Worm (Caenorhabditis elegans) whole organism, L1 larva: ENCODE data around the gene ZC262.4.
A peak's percentile ranks its signal among the peaks of the same experiment; 100 is the strongest.

Experiments used
- C16A3.4 ChIP-seq: fragments of 150-350 bp; optimal IDR thresholded peaks from 2 replicates; lab custom pipeline; 2014; ENCODE audit warnings: missing biosample characterization, missing genetic modification characterization
- aly-2 ChIP-seq: fragments of 150-350 bp; optimal IDR thresholded peaks from 2 replicates; lab custom pipeline; 2014; ENCODE audit warnings: missing biosample characterization, missing genetic modification characterization
- blmp-1 ChIP-seq: fragments of 150-350 bp; optimal IDR thresholded peaks from 2 replicates; lab custom pipeline; 2014; ENCODE audit warnings: missing biosample characterization, missing genetic modification characterization
- ceh-63 ChIP-seq: fragments of 200-800 bp; sonication (Bioruptor generic); optimal IDR thresholded peaks from 2 replicates; lab custom pipeline; 2018; ENCODE audit warnings: mild to moderate bottlenecking, missing genetic modification characterization, missing compliant biosample characterization
- dsc-1 ChIP-seq: sonication (generic microtip); optimal IDR thresholded peaks from 2 replicates; lab custom pipeline; 2016; ENCODE audit warnings: mild to moderate bottlenecking, missing genetic modification characterization, missing compliant biosample characterization
- efl-1 ChIP-seq, 4 experiments: fragments of 150-350 bp; optimal IDR thresholded peaks in 3 of 4; peaks in 1 of 4; 1 replicate in 1 of 4; 2 replicates in 3 of 4; lab custom pipeline; 2014; ENCODE audit warnings: missing biosample characterization in 2 of 4, missing genetic modification characterization in 2 of 4, missing genetic modification reagents in 2 of 4
- efl-3 ChIP-seq: fragments of 200-800 bp; sonication (Bioruptor generic); optimal IDR thresholded peaks from 2 replicates; lab custom pipeline; 2018; ENCODE audit warnings: mild to moderate bottlenecking, missing genetic modification characterization, missing compliant biosample characterization
- egl-27 ChIP-seq, 2 experiments: fragments of 150-350 bp in 1 of 2; sonication (generic microtip); optimal IDR thresholded peaks; 3 replicates each; lab custom pipeline; 2017 to 2018; ENCODE audit warnings: missing biosample characterization in 2 of 2, missing genetic modification characterization in 2 of 2, missing genetic modification reagents in 2 of 2
- elt-2 ChIP-seq: sonication (generic microtip); optimal IDR thresholded peaks from 2 replicates; lab custom pipeline; 2016; ENCODE audit warnings: missing genetic modification characterization, mild to moderate bottlenecking, inconsistent platforms, missing compliant biosample characterization, missing genetic modification reagents
- ets-5 ChIP-seq: fragments of 200-800 bp; sonication (Bioruptor generic); IDR thresholded peaks from 2 replicates; pipeline ENCODE4 v1.3.6; 2022; ENCODE audit warnings: missing genetic modification characterization, missing compliant biosample characterization
- fkh-10 ChIP-seq: sonication (generic microtip); optimal IDR thresholded peaks from 2 replicates; lab custom pipeline; 2017; ENCODE audit warnings: missing biosample characterization, missing genetic modification reagents, missing genetic modification characterization
- grh-1 ChIP-seq: fragments of 200-800 bp; sonication (Bioruptor generic); IDR thresholded peaks from 2 replicates; pipeline ENCODE4 v1.3.6; 2022; ENCODE audit warnings: missing genetic modification reagents, missing genetic modification characterization, missing compliant biosample characterization
- irx-1 ChIP-seq: sonication (generic microtip); optimal IDR thresholded peaks from 2 replicates; lab custom pipeline; 2016; ENCODE audit warnings: missing genetic modification characterization, missing compliant biosample characterization
- jun-1 ChIP-seq: fragments of 150-350 bp; optimal IDR thresholded peaks from 2 replicates; lab custom pipeline; 2014; ENCODE audit warnings: missing biosample characterization, missing genetic modification reagents, missing genetic modification characterization
- lin-13 ChIP-seq: fragments of 150-350 bp; optimal IDR thresholded peaks from 2 replicates; lab custom pipeline; 2014; ENCODE audit warnings: missing biosample characterization, missing genetic modification reagents, missing genetic modification characterization
- lin-14 ChIP-seq: fragments of 200-800 bp; sonication (Bioruptor generic); optimal IDR thresholded peaks from 2 replicates; lab custom pipeline; 2018; ENCODE audit warnings: mild to moderate bottlenecking, missing genetic modification characterization, moderate library complexity, missing compliant biosample characterization
- lsy-2 ChIP-seq, 2 experiments: fragments of 150-350 bp; optimal IDR thresholded peaks; 2 replicates each; lab custom pipeline; 2014; ENCODE audit warnings: missing biosample characterization in 2 of 2, missing genetic modification characterization in 2 of 2
- mef-2 ChIP-seq: fragments of 150-350 bp; optimal IDR thresholded peaks from 2 replicates; lab custom pipeline; 2014; ENCODE audit warnings: missing biosample characterization, missing genetic modification characterization
- mep-1 ChIP-seq: fragments of 150-350 bp; optimal IDR thresholded peaks from 2 replicates; lab custom pipeline; 2014; ENCODE audit warnings: missing biosample characterization, missing genetic modification characterization
- nhr-11 ChIP-seq: fragments of 150-350 bp; optimal IDR thresholded peaks from 2 replicates; lab custom pipeline; 2014; ENCODE audit warnings: missing biosample characterization, missing genetic modification characterization
- nhr-77 ChIP-seq: fragments of 150-350 bp; optimal IDR thresholded peaks from 2 replicates; lab custom pipeline; 2014; ENCODE audit warnings: missing biosample characterization, missing genetic modification characterization
- nhr-84 ChIP-seq: sonication (generic microtip); optimal IDR thresholded peaks from 2 replicates; lab custom pipeline; 2017; ENCODE audit warnings: missing biosample characterization, missing genetic modification characterization
- rnt-1 ChIP-seq: sonication (generic microtip); optimal IDR thresholded peaks from 2 replicates; lab custom pipeline; 2016; ENCODE audit warnings: mild to moderate bottlenecking, missing genetic modification characterization, moderate library complexity, missing compliant biosample characterization
- snu-23 ChIP-seq: sonication (generic microtip); optimal IDR thresholded peaks from 2 replicates; lab custom pipeline; 2016; ENCODE audit warnings: missing genetic modification characterization, missing compliant biosample characterization
- sox-4 ChIP-seq: sonication (generic microtip); optimal IDR thresholded peaks from 2 replicates; lab custom pipeline; 2016; ENCODE audit warnings: missing genetic modification characterization, missing compliant biosample characterization
- unc-130 ChIP-seq: fragments of 150-350 bp; optimal IDR thresholded peaks from 2 replicates; lab custom pipeline; 2017; ENCODE audit warnings: missing biosample characterization, missing genetic modification characterization, inconsistent platforms
- unc-62 ChIP-seq: fragments of 150-350 bp; optimal IDR thresholded peaks from 2 replicates; lab custom pipeline; 2014; ENCODE audit warnings: missing biosample characterization, missing genetic modification reagents, missing genetic modification characterization
- unc-98 ChIP-seq: fragments of 200-800 bp; sonication (Bioruptor generic); IDR thresholded peaks from 2 replicates; pipeline ENCODE4 v1.3.6; 2022; ENCODE audit warnings: missing genetic modification characterization, missing compliant biosample characterization
- vab-15 ChIP-seq: sonication (generic microtip); optimal IDR thresholded peaks from 2 replicates; lab custom pipeline; 2017; ENCODE audit warnings: missing genotype, mild to moderate bottlenecking, missing genetic modification characterization, missing compliant biosample characterization
- ztf-11 ChIP-seq, 2 experiments: sonication (generic microtip); optimal IDR thresholded peaks; 2 replicates each; lab custom pipeline; 2016 to 2017; ENCODE audit warnings: missing genetic modification characterization in 2 of 2, missing biosample characterization in 1 of 2, missing compliant biosample characterization in 1 of 2

The ZC262.4 gene

ce11 chrIII:8300860-8301396 lies 33.4 kb downstream of the ZC262.4 start:
- TF ChIP-seq blmp-1 (no peak), dsc-1 (tag; lab: Kevin White, UChicago) (peak; percentile 63)

ce11 chrIII:8299734-8300133 lies 34.6 kb downstream of the ZC262.4 start:
- TF ChIP-seq elt-2 (tag; lab: Kevin White, UChicago): peak; percentile 68
- TF ChIP-seq lsy-2 (tag; optimal IDR thresholded peaks at IDR 0.05; lab: Kevin White, UChicago): no peak
- TF ChIP-seq unc-130: no peak
- no peak for TF ChIP-seq efl-3
- TF ChIP-seq ztf-11 (tag; optimal IDR thresholded peaks at IDR 0.05; lab: Kevin White, UChicago): no peak
- no peak for TF ChIP-seq irx-1 (tag; lab: Kevin White, UChicago)
- TF ChIP-seq fkh-10: no peak
- no peak for TF ChIP-seq vab-15 (tag; lab: Kevin White, UChicago)
- TF ChIP-seq jun-1 (tag; lab: Kevin White, UChicago): no peak
- no peak for TF ChIP-seq egl-27 (tag; optimal IDR thresholded peaks at IDR 0.05; lab: Kevin White, UChicago)
- no peak for TF ChIP-seq unc-62
- no peak for TF ChIP-seq mep-1 (tag; lab: Kevin White, UChicago)
- TF ChIP-seq sox-4 (tag; lab: Kevin White, UChicago): no peak
- no peak for TF ChIP-seq rnt-1 (tag; lab: Kevin White, UChicago)
- TF ChIP-seq lin-14: peak; percentile 8
- no peak for TF ChIP-seq nhr-77 (tag; lab: Kevin White, UChicago)
- TF ChIP-seq nhr-84 (tag; lab: Kevin White, UChicago): no peak
- no peak for TF ChIP-seq lin-13 (GFP tag; lab: Kevin White, UChicago)
- TF ChIP-seq blmp-1: no peak
- no peak for TF ChIP-seq efl-1 (optimal IDR thresholded peaks at IDR 0.05; lab: Kevin White, UChicago)
- peak in 1 of 2 experiments; percentile 72 for TF ChIP-seq efl-1 (GFP tag; optimal IDR thresholded peaks at IDR 0.05 in 1 of 2; lab: Kevin White, UChicago)
- no peak for TF ChIP-seq grh-1 (GFP tag; lab: Robert Waterston, UW)
- TF ChIP-seq, all 84 proteins: peak for 3

DNA sequence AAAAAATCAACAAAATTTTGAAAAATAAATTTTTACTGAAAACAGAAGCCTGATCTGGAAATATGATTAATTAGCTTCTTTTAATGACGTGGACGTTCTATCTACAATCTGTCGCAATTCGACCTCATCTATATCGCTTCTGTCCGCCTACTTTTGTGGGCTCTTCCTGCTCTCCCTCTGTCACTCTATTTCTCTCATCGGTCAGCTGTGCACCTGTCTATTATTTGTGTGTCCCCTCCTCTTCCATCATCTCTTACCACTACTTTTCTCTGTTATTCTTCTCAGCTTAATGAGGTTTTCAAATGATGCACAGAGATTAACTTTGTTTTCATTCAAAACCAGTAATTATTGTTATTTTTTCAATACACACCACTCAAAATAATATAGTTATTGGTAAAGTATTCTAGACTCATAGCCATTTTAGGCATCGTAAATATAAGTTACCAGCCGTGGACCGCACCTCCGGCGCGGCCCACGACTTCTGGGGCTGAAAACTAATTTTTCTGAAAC lies 35.2 kb downstream of the ZC262.4 start:
- peak; percentile 36 for TF ChIP-seq dsc-1 (tag; lab: Kevin White, UChicago)
- TF ChIP-seq snu-23: no peak

DNA sequence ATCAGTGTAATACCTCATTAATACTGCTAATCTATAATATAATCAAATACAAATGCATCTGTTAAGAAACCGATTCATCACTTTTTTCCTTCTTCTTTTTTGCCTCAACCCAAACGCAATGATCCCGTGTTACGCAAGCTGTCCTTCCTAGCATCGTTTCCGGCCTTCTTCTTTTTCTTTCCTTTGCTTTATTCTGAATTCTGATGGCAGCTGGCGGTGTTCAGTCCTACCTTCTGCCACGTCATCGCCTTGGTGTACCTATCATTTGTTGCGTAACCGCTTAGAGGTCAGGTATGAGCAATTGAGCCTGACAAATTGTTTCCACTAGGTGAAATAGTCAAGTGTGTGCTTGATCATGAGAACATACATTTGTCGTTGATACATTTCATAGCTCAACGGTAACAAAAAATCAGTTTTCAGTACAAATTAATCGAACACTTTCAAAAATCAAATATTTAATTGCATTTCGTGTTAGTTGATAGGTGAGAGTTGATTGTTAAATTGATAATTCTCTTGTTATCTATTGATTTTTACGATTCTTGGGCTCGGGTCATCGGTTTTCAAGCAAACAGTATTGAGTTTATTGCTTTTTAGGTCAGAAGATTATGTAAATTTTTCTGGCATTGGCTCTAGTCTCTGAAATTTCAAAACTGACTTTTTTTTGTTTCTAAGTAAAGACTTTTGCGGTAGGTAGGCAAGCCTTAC lies 36.0 kb downstream of the ZC262.4 start:
- TF ChIP-seq elt-2 (tag; lab: Kevin White, UChicago) (peak; percentile 8), lin-14 (no peak), C16A3.4 (tag; lab: Kevin White, UChicago) (no peak), nhr-11 (tag; lab: Kevin White, UChicago) (no peak), ceh-63 (GFP tag; lab: Kevin White, UChicago) (no peak), ets-5 (GFP tag; lab: Robert Waterston, UW) (no peak), mef-2 (tag; lab: Kevin White, UChicago) (no peak), unc-98 (GFP tag; lab: Robert Waterston, UW) (no peak)

DNA sequence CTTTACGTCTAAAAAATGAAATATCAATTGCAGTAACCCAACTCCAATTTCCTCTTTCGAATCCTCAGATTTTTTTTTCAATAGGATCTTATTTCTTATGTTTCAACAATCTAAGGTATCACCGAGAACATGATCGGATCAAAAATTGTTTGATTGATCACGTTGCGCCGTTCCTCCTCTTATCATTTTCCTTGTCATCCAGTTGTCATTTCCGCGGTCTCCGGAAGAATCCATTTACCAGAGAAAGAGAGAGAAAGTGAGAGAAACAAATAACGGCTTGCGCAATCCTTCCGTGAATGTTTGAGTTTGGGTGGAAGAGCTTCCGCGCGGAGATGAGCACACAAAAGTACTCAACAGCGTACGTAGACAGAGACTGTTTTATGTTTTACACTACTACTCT lies 41.1 kb downstream of the ZC262.4 start:
- TF ChIP-seq aly-2 (tag; lab: Kevin White, UChicago) (no peak), blmp-1 (peak; percentile 84)
